Worm (Caenorhabditis elegans) whole organism, L1 larva: ENCODE results near the gene nhr-43.

Source experiments
- aly-2 ChIP-seq: fragments of 150-350 bp; optimal IDR thresholded peaks from 2 replicates; lab custom pipeline; 2014; ENCODE audit warnings: missing biosample characterization, missing genetic modification characterization
- nhr-76 ChIP-seq: sonication (generic microtip); optimal IDR thresholded peaks from 2 replicates; lab custom pipeline; 2017; ENCODE audit warnings: missing biosample characterization, missing genetic modification characterization

DNA sequence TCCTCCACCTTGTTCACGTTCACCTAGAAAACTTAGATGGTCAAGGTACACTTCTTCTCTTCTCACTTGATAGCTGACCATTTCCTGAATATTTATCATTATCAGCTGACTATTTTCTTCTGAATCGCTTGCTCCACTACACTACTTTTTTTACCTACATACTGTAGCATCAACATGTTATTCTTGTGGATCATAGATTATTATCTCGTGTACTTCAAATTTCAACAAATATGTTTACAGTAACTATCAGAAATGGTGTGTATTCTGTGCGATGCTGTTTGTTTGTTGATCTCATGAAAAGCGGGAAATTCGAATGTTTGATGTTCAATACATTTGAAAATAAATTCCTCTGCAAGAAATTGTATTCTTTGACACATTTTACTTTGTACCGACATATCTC lies 17.5 kb downstream of the nhr-43 start, which contains the start of gene ZK822.10:
- no peak for TF ChIP-seq nhr-76 (tag; lab: Kevin White, UChicago)
- no peak for TF ChIP-seq aly-2 (tag; lab: Kevin White, UChicago)
